Fruit fly (Drosophila melanogaster): ENCODE data around the gene TM9SF4.

TM9SF4 gene

dm6 chr2L:13780109-13780947 is 33.6 kb downstream of the TM9SF4 start, which contains the start of the genes CG9008 and p38b (continued):
- TF ChIP-seq pho (GFP tag; optimal IDR thresholded peaks at IDR 0.05) (peak; percentile 41), CG4404 (GFP tag; IDR thresholded peaks at IDR 0.05) (no peak), eyg (GFP tag; optimal IDR thresholded peaks at IDR 0.05) (no peak), fu2 (GFP tag; optimal IDR thresholded peaks at IDR 0.05) (no peak), CG17385 (GFP tag; optimal IDR thresholded peaks at IDR 0.05) (peak; percentile 90), run (tag; optimal IDR thresholded peaks at IDR 0.05) (peak; percentile 58), Mrtf (GFP tag; IDR thresholded peaks at IDR 0.05) (peak; percentile 53; the same call in 1 of the 3 replicates), CG1832 (GFP tag; optimal IDR thresholded peaks at IDR 0.05) (no peak), CG12942 (GFP tag; optimal IDR thresholded peaks at IDR 0.05) (peak; percentile 46), Sox102F (GFP tag; optimal IDR thresholded peaks at IDR 0.05) (peak; percentile 80), CG18764 (GFP tag; optimal IDR thresholded peaks at IDR 0.05) (peak; percentile 26), Hey (tag; optimal IDR thresholded peaks at IDR 0.05) (peak; percentile 5), shn (GFP tag; optimal IDR thresholded peaks at IDR 0.05) (no peak), cato (GFP tag; optimal IDR thresholded peaks at IDR 0.05; ENCODE audit: borderline replicate concordance) (peak; percentile 30), CG7271 (tag; optimal IDR thresholded peaks at IDR 0.05) (no peak), CG2875 (GFP tag; optimal IDR thresholded peaks at IDR 0.05) (peak; percentile 14), CG7556 (GFP tag; optimal IDR thresholded peaks at IDR 0.05) (peak; percentile 95), aop (GFP tag; IDR thresholded peaks at IDR 0.05) (no peak), CG31388 (GFP tag; optimal IDR thresholded peaks at IDR 0.05) (no peak), zfh1 (GFP tag; IDR thresholded peaks at IDR 0.05) (peak; percentile 48; the same call in 2 of the 3 replicates), stc (GFP tag; IDR thresholded peaks at IDR 0.05) (0 out of 2 replicates have a peak, but pooled peaks have one; percentile 20), Lpt (GFP tag; optimal IDR thresholded peaks at IDR 0.05) (no peak), Myb (GFP tag; optimal IDR thresholded peaks at IDR 0.05) (no peak), CG4854 (GFP tag; optimal IDR thresholded peaks at IDR 0.05) (peak; percentile 35), CG18011 (GFP tag; optimal IDR thresholded peaks at IDR 0.05) (peak; percentile 31), nerfin-2 (GFP tag; IDR thresholded peaks at IDR 0.05; ENCODE audit: partially characterized antibody) (0 out of 2 replicates have a peak, but pooled peaks have one; percentile 48), sens (GFP tag) (peak; percentile 79), CG3407 (GFP tag; optimal IDR thresholded peaks at IDR 0.05) (peak; percentile 56), CG3726 (GFP tag; IDR thresholded peaks at IDR 0.05) (no peak), Hand (GFP tag; optimal IDR thresholded peaks at IDR 0.05) (peak; percentile 74), MBD-R2 (GFP tag; IDR thresholded peaks at IDR 0.05) (peak; percentile 70), chm (GFP tag; IDR thresholded peaks at IDR 0.05) (no peak), CG17361 (GFP tag; IDR thresholded peaks at IDR 0.05) (peak; percentile 97), TFAM (GFP tag; optimal IDR thresholded peaks at IDR 0.05) (no peak), sens-2 (GFP tag; IDR thresholded peaks at IDR 0.05) (no peak), tna (GFP tag; IDR thresholded peaks at IDR 0.05; ENCODE audit: partially characterized antibody) (peak; percentile 45), CG31365 (tag; optimal IDR thresholded peaks at IDR 0.05) (no peak), otp (GFP tag; IDR thresholded peaks at IDR 0.05) (0 out of 3 replicates have a peak, but pooled peaks have one; percentile 43), Stat92E (GFP tag; optimal IDR thresholded peaks at IDR 0.05) (peak in 1 of 3 experiments; percentile 19), Med (GFP tag) (peak; percentile 91), CG9727 (GFP tag; optimal IDR thresholded peaks at IDR 0.05) (peak; percentile 89), HmgZ (tag; optimal IDR thresholded peaks at IDR 0.05) (peak; percentile 44), CG2129 (GFP tag; IDR thresholded peaks at IDR 0.05; ENCODE audit: partially characterized antibody) (no peak), CG14710 (tag; optimal IDR thresholded peaks at IDR 0.05) (peak; percentile 85), al (GFP tag; IDR thresholded peaks at IDR 0.05) (0 out of 2 replicates have a peak, but pooled peaks have one; percentile 46), CG30403 (GFP tag; optimal IDR thresholded peaks at IDR 0.05) (peak; percentile 91), CG13123 (GFP tag; optimal IDR thresholded peaks at IDR 0.05) (peak; percentile 2), Usf (GFP tag; optimal IDR thresholded peaks at IDR 0.05) (peak; percentile 71), gro (GFP tag; optimal IDR thresholded peaks at IDR 0.05) (no peak)
